Fruit fly (Drosophila melanogaster) whole organism, prepupa: ENCODE results near the gene aub.

ENCODE experiments used
- CG31627 ChIP-seq: fragments of 200-800 bp; sonication (Bioruptor generic); optimal IDR thresholded peaks from 3 replicates; lab custom pipeline; 2016; ENCODE audit warnings: missing biosample characterization, missing genetic modification characterization
- CG6276 ChIP-seq: fragments of 200-800 bp; sonication (Bioruptor generic); optimal IDR thresholded peaks from 2 replicates; lab custom pipeline; 2017; ENCODE audit warnings: missing biosample characterization, mild to moderate bottlenecking, missing genetic modification characterization
- acj6 ChIP-seq: fragments of 200-800 bp; sonication (Bioruptor generic); optimal IDR thresholded peaks from 3 replicates; lab custom pipeline; 2016; ENCODE audit warnings: missing biosample characterization, missing genetic modification characterization
- fkh ChIP-seq: fragments of 200-800 bp; sonication (Bioruptor generic); optimal IDR thresholded peaks from 3 replicates; lab custom pipeline; 2017; ENCODE audit warnings: missing biosample characterization, mild to moderate bottlenecking, missing genetic modification characterization, moderate library complexity
- ss ChIP-seq, 2 experiments: fragments of 200-800 bp; sonication (Bioruptor generic); optimal IDR thresholded peaks; 2 replicates in 1 of 2; 3 replicates in 1 of 2; lab custom pipeline; 2017 to 2018; ENCODE audit warnings: mild to moderate bottlenecking in 2 of 2, missing biosample characterization in 2 of 2, missing genetic modification characterization in 2 of 2, moderate library complexity in 1 of 2

- TF ChIP-seq fkh (GFP tag; lab: Kevin White, UChicago) (no peak), CG31627 (no peak), CG6276 (GFP tag; lab: Kevin White, UChicago) (no peak), ss (GFP tag; optimal IDR thresholded peaks at IDR 0.05; lab: Kevin White, UChicago) (no peak), acj6 (no peak)
Measured at dm6 chr2L:11001376-11002122, at the start of gene aub, which contains the start of gene lectin-33A.
